Worm (Caenorhabditis elegans): ENCODE measurements around the gene C44B11.1.

ce11 chrIII:3171382-3171781 is 16.3 kb downstream of the C44B11.1 start, which contains the start of gene R148.4:
- TF ChIP-seq fkh-6 (tag; optimal IDR thresholded peaks at IDR 0.05) (no peak), ama-1 (optimal IDR thresholded peaks at IDR 0.05) (no peak), elt-4 (tag; optimal IDR thresholded peaks at IDR 0.05) (no peak), sox-4 (tag; optimal IDR thresholded peaks at IDR 0.05) (no peak), pag-3 (tag; optimal IDR thresholded peaks at IDR 0.05; ENCODE audit: borderline replicate concordance) (no peak), hlh-13 (GFP tag; optimal IDR thresholded peaks at IDR 0.05) (no peak)
